Fruit fly (Drosophila melanogaster): ENCODE measurements around the gene CG14969.
A peak's percentile ranks its signal among the peaks of the same experiment; 100 is the strongest.

CG14969 gene

DNA sequence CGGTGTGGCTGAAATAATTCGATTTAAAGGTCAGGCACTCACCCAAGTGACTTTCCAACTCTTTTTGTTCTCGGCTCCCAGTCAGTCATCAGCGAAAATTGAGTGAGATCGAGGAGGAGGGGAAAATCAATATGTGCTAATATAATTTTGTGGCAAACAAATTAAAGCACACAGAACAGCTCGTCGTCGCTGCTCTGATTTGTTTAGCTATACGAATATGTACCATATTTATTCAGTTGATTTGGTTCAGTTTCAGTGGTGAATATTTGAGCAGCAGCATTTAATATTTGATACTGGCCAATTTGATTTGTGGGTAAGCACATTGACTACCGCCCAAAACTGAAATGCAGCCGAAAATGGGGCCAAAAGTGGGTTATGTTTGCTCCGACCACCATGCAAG, 29.3 kb downstream of the CG14969 start (continued):
- TF ChIP-seq E2f1 (GFP tag; IDR thresholded peaks at IDR 0.05) (no peak), jumu (GFP tag; optimal IDR thresholded peaks at IDR 0.05) (no peak), eve (GFP tag; optimal IDR thresholded peaks at IDR 0.05) (no peak), B-H1 (GFP tag; IDR thresholded peaks at IDR 0.05) (no peak), CG17359 (tag; optimal IDR thresholded peaks at IDR 0.05) (no peak), so (GFP tag; IDR thresholded peaks at IDR 0.05) (peak; percentile 43; the same call in 2 of the 3 replicates), ac (GFP tag; optimal IDR thresholded peaks at IDR 0.05) (no peak), CG11504 (tag; optimal IDR thresholded peaks at IDR 0.05) (no peak), corto (GFP tag; optimal IDR thresholded peaks at IDR 0.05) (no peak), kni (GFP tag; optimal IDR thresholded peaks at IDR 0.05) (no peak), gem (tag; optimal IDR thresholded peaks at IDR 0.05) (peak; percentile 61), Opbp (GFP tag; IDR thresholded peaks at IDR 0.05; ENCODE audit: partially characterized antibody) (no peak), CG16815 (GFP tag; optimal IDR thresholded peaks at IDR 0.05) (no peak), gfzf (GFP tag; optimal IDR thresholded peaks at IDR 0.05) (no peak), dmrt99B (tag; optimal IDR thresholded peaks at IDR 0.05) (no peak), NC2α (GFP tag; optimal IDR thresholded peaks at IDR 0.05) (no peak), ttk (GFP tag; IDR thresholded peaks at IDR 0.05) (no peak), tll (GFP tag; optimal IDR thresholded peaks at IDR 0.05) (no peak), ro (GFP tag; IDR thresholded peaks at IDR 0.05) (no peak), CG11093 (GFP tag; IDR thresholded peaks at IDR 0.05) (no peak), pfk (GFP tag; optimal IDR thresholded peaks at IDR 0.05) (no peak), CG13287 (GFP tag; IDR thresholded peaks at IDR 0.05; ENCODE audit: partially characterized antibody) (no peak), CG10543 (GFP tag; optimal IDR thresholded peaks at IDR 0.05) (no peak), Optix (GFP tag; IDR thresholded peaks at IDR 0.05) (no peak), hb (GFP tag; IDR thresholded peaks at IDR 0.05; ENCODE audit: partially characterized antibody) (no peak), Dad (GFP tag; optimal IDR thresholded peaks at IDR 0.05) (no peak), cato (GFP tag; optimal IDR thresholded peaks at IDR 0.05; ENCODE audit: borderline replicate concordance) (peak; percentile 31), ems (GFP tag; optimal IDR thresholded peaks at IDR 0.05) (peak; percentile 12), CG16779 (GFP tag; IDR thresholded peaks at IDR 0.05) (no peak), her (GFP tag; optimal IDR thresholded peaks at IDR 0.05) (no peak), dm (GFP tag; optimal IDR thresholded peaks at IDR 0.05) (no peak), CG18476 (GFP tag; optimal IDR thresholded peaks at IDR 0.05) (no peak), NC2β (GFP tag; optimal IDR thresholded peaks at IDR 0.05) (peak; percentile 45), Ets97D (GFP tag; optimal IDR thresholded peaks at IDR 0.05) (no peak), Hr3 (GFP tag; optimal IDR thresholded peaks at IDR 0.05) (no peak), eyg (GFP tag; optimal IDR thresholded peaks at IDR 0.05) (no peak), CG43689 (GFP tag; IDR thresholded peaks at IDR 0.05) (no peak), trh (GFP tag; optimal IDR thresholded peaks at IDR 0.05) (peak; percentile 45), CTCF (GFP tag; optimal IDR thresholded peaks at IDR 0.05) (no peak), ash1 (GFP tag; optimal IDR thresholded peaks at IDR 0.05) (no peak), CG12942 (GFP tag; optimal IDR thresholded peaks at IDR 0.05) (peak; percentile 4), ase (GFP tag; IDR thresholded peaks at IDR 0.05) (no peak), CG3281 (GFP tag; optimal IDR thresholded peaks at IDR 0.05) (peak; percentile 55), ham (GFP tag; IDR thresholded peaks at IDR 0.05) (no peak), nau (GFP tag; optimal IDR thresholded peaks at IDR 0.05) (peak; percentile 63), dpn (GFP tag; optimal IDR thresholded peaks at IDR 0.05) (peak; percentile 14 to 46), CG1529 (GFP tag; optimal IDR thresholded peaks at IDR 0.05) (peak; percentile 31), ewg (GFP tag; optimal IDR thresholded peaks at IDR 0.05) (no peak), CG4328 (GFP tag; optimal IDR thresholded peaks at IDR 0.05) (no peak), CG2889 (GFP tag; IDR thresholded peaks at IDR 0.05) (no peak), hkb (optimal IDR thresholded peaks at IDR 0.05) (no peak), hkb (GFP tag; IDR thresholded peaks at IDR 0.05) (no peak), CG3838 (GFP tag; optimal IDR thresholded peaks at IDR 0.05) (peak; percentile 0)
